Fruit fly (Drosophila melanogaster): ENCODE results near the gene Iris.

The Iris gene

DNA sequence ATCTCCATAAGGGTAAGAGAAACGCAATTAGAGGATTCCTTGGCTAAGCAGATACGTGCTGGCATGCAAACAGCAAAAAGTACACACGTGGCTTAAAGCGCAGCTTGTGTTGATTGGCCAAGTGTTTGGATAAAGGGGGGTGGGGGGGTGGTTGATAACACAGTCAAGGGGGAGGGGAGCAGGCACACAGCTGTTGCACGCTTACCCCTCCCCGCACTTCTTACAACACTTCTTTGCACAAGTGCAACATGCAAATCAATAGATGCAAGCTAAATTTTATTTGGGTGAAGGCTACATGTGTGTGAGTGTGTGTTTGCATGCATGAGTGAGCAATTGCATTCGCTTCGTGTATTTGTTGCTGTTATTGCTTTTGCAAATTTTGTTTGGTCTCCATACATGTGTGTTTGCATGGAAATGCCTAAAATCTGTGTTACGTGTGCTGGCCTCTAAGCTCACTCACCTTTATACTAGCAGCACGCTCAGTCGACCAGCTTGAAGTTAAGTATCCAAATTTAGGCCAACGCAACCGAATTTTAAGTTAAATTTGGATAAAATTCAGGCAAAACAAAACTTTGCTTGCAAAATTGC is 5.5 kb downstream of the Iris start:
- TF ChIP-seq ey (GFP tag; optimal IDR thresholded peaks at IDR 0.05) (no peak), brk (GFP tag; optimal IDR thresholded peaks at IDR 0.05) (no peak), foxo (GFP tag; optimal IDR thresholded peaks at IDR 0.05) (no peak), jim (GFP tag; optimal IDR thresholded peaks at IDR 0.05) (no peak), lola (GFP tag; optimal IDR thresholded peaks at IDR 0.05) (no peak), pan (optimal IDR thresholded peaks at IDR 0.05) (no peak), HLH106 (tag; optimal IDR thresholded peaks at IDR 0.05) (no peak), Vsx2 (GFP tag; optimal IDR thresholded peaks at IDR 0.05; ENCODE audit: partially characterized antibody) (no peak), psq (GFP tag; optimal IDR thresholded peaks at IDR 0.05) (no peak), CrebA (GFP tag; optimal IDR thresholded peaks at IDR 0.05; ENCODE audit: borderline replicate concordance) (no peak), Jra (GFP tag; optimal IDR thresholded peaks at IDR 0.05) (no peak), Hr83 (GFP tag; optimal IDR thresholded peaks at IDR 0.05; ENCODE audit: poor library complexity, severe bottlenecking) (no peak), Mio (GFP tag; optimal IDR thresholded peaks at IDR 0.05) (no peak), woc (GFP tag; optimal IDR thresholded peaks at IDR 0.05) (no peak), rgr (GFP tag; optimal IDR thresholded peaks at IDR 0.05) (no peak), fru (GFP tag; optimal IDR thresholded peaks at IDR 0.05) (no peak), sage (GFP tag; optimal IDR thresholded peaks at IDR 0.05) (no peak), dl (GFP tag; optimal IDR thresholded peaks at IDR 0.05; ENCODE audit: insufficient read depth in 1 of 2, partially characterized antibody in 2 of 2) (no peak), Dfd (GFP tag; optimal IDR thresholded peaks at IDR 0.05) (no peak), CG32264 (GFP tag; optimal IDR thresholded peaks at IDR 0.05) (no peak)

DNA sequence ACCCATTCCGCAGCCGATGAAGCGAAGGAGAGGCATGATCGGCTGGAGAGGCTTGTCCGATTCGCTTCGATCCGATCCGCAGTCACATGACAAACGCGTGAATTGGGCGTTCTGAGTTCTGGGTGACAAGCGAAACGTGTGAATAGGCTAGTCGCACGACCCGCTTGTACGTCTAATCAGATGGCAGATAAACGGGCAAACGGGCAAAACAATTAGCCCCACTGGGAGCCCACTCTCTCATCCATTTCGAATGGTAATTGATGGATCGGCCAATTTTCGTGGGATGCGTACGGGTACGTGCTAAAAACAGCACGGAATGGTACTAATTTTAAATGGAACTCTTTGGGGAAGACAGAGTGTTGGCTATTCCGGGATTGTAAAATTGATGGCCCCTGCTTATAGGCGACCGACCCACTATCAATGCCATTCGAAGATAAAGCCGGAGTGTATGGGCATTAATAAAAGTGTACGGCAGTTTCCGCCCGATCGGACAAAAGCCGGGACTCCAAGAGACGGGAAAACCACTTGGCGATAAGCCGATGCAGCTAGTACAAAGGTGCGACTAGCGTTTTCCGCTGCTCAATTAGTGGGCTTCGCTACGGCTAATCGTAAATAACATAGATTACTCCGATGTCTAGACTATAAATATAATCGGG is 6.3 kb downstream of the Iris start:
- TF ChIP-seq Vsx2 (GFP tag; optimal IDR thresholded peaks at IDR 0.05; ENCODE audit: partially characterized antibody) (peak; percentile 18), h (GFP tag; optimal IDR thresholded peaks at IDR 0.05) (peak; percentile 74), pan (optimal IDR thresholded peaks at IDR 0.05) (no peak), dsf (GFP tag; optimal IDR thresholded peaks at IDR 0.05; ENCODE audit: borderline replicate concordance) (no peak), foxo (GFP tag; optimal IDR thresholded peaks at IDR 0.05) (no peak), brk (GFP tag; optimal IDR thresholded peaks at IDR 0.05) (no peak), CrebA (GFP tag; optimal IDR thresholded peaks at IDR 0.05; ENCODE audit: borderline replicate concordance) (no peak), Rel (GFP tag; optimal IDR thresholded peaks at IDR 0.05) (no peak), Rel (tag; optimal IDR thresholded peaks at IDR 0.05) (peak; percentile 3)

DNA sequence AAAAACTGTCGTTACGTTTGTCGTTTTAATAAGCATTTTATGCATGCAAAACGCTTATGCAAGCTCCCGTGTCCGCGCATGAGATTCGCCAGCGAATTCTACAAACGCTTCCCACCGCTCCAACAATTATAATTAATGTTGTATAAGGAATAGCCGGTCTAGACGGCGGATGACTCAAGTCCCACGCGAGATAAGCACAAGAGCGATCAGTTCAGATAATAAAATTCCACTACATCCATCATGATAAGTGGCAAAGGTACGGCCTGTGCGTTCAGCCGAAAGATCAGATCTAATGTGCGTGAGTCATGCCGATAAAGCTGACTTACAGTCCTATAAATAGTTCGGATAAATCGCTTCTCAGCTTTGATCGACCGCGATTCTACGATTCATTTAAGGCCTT is 7.4 kb downstream of the Iris start:
- TF ChIP-seq OdsH (GFP tag; optimal IDR thresholded peaks at IDR 0.05) (no peak), br (GFP tag; optimal IDR thresholded peaks at IDR 0.05) (no peak), woc (GFP tag; optimal IDR thresholded peaks at IDR 0.05) (no peak), Mio (GFP tag; optimal IDR thresholded peaks at IDR 0.05) (no peak), dl (GFP tag; optimal IDR thresholded peaks at IDR 0.05; ENCODE audit: insufficient read depth in 1 of 2, partially characterized antibody in 2 of 2) (no peak), dmrt93B (GFP tag; optimal IDR thresholded peaks at IDR 0.05) (no peak), CrebA (GFP tag; optimal IDR thresholded peaks at IDR 0.05; ENCODE audit: borderline replicate concordance) (no peak), Dfd (GFP tag; optimal IDR thresholded peaks at IDR 0.05) (no peak), sage (GFP tag; optimal IDR thresholded peaks at IDR 0.05) (no peak), jim (GFP tag; optimal IDR thresholded peaks at IDR 0.05) (no peak), tai (GFP tag; optimal IDR thresholded peaks at IDR 0.05) (no peak), usp (GFP tag; optimal IDR thresholded peaks at IDR 0.05) (no peak), N (GFP tag; optimal IDR thresholded peaks at IDR 0.05) (no peak), psq (GFP tag; optimal IDR thresholded peaks at IDR 0.05) (no peak), Dif (GFP tag; optimal IDR thresholded peaks at IDR 0.05; ENCODE audit: partially characterized antibody) (no peak)

DNA sequence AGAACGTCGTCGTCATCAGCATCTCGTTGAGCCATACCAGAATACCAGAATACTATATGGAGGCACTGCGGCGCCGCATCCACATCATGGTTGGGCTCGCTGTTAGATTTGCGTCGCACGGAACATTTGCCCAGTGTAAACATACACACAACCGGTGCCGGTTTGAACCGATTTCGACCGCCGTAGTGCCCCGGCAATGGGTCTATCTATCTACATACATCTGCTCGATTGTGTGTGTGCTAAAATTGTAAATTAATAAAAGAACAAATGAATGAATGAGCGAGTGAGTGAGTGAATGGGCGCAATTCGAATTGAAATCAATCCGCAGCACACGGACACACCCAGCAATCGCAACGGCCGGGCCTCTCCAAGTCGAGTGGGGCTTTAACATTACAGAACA is 8.5 kb downstream of the Iris start:
- no peak for TF ChIP-seq Dfd (GFP tag; optimal IDR thresholded peaks at IDR 0.05)
- TF ChIP-seq Rel (GFP tag; optimal IDR thresholded peaks at IDR 0.05): no peak
- peak; percentile 24 for TF ChIP-seq Rel (tag; optimal IDR thresholded peaks at IDR 0.05)
- TF ChIP-seq foxo (GFP tag; optimal IDR thresholded peaks at IDR 0.05): no peak
- no peak for TF ChIP-seq sage (GFP tag; optimal IDR thresholded peaks at IDR 0.05)
- no peak for TF ChIP-seq br (GFP tag; optimal IDR thresholded peaks at IDR 0.05)
- no peak for TF ChIP-seq dl (GFP tag; optimal IDR thresholded peaks at IDR 0.05; ENCODE audit: insufficient read depth in 1 of 2, partially characterized antibody in 2 of 2)
